Fruit fly (Drosophila melanogaster) whole organism, pupa: ENCODE measurements around the gene Pyroxd1.

Experiments
- CG10348 ChIP-seq: fragments of 200-800 bp; sonication (Bioruptor generic); IDR thresholded peaks from 2 replicates; pipeline ENCODE4 v1.3.6; 2022; ENCODE audit warnings: missing biosample characterization, missing genetic modification characterization
- CG12605 ChIP-seq: fragments of 200-800 bp; sonication (Bioruptor generic); IDR thresholded peaks from 2 replicates; pipeline ENCODE4 v1.3.6; 2022; ENCODE audit warnings: missing biosample characterization, missing genetic modification characterization
- CG13204 ChIP-seq: fragments of 200-800 bp; sonication (Bioruptor generic); optimal IDR thresholded peaks from 2 replicates; lab custom pipeline; 2018; ENCODE audit warnings: missing biosample characterization, mild to moderate bottlenecking, missing genetic modification characterization, moderate library complexity
- CG14655 ChIP-seq: fragments of 200-800 bp; sonication (Bioruptor generic); optimal IDR thresholded peaks from 3 replicates; lab custom pipeline; 2017; ENCODE audit warnings: mild to moderate bottlenecking, missing biosample characterization, missing genetic modification reagents, missing genetic modification characterization
- CG15710 ChIP-seq: fragments of 200-800 bp; sonication (Bioruptor generic); optimal IDR thresholded peaks from 2 replicates; lab custom pipeline; 2018; ENCODE audit warnings: missing biosample characterization, mild to moderate bottlenecking, missing genetic modification characterization, moderate library complexity
- CG17806 ChIP-seq: fragments of 200-800 bp; sonication (Bioruptor generic); optimal IDR thresholded peaks from 2 replicates; lab custom pipeline; 2018; ENCODE audit warnings: missing biosample characterization, mild to moderate bottlenecking, missing genetic modification characterization, moderate library complexity
- CG32121 ChIP-seq: fragments of 200-800 bp; sonication (Bioruptor generic); IDR thresholded peaks from 2 replicates; pipeline ENCODE4 v1.3.6; 2022; ENCODE audit warnings: missing biosample characterization, missing genetic modification characterization
- CG34367 ChIP-seq: fragments of 200-800 bp; sonication (Bioruptor generic); optimal IDR thresholded peaks from 2 replicates; lab custom pipeline; 2018; ENCODE audit warnings: missing biosample characterization, mild to moderate bottlenecking, missing genetic modification characterization
- CG4496 ChIP-seq: fragments of 200-800 bp; sonication (Bioruptor generic); IDR thresholded peaks from 3 replicates; pipeline ENCODE4 v1.3.6; 2022; ENCODE audit warnings: missing biosample characterization, missing genetic modification characterization
- CG8159 ChIP-seq: fragments of 200-800 bp; sonication (Bioruptor generic); optimal IDR thresholded peaks from 3 replicates; lab custom pipeline; 2018; ENCODE audit warnings: missing biosample characterization, mild to moderate bottlenecking, missing genetic modification characterization, moderate library complexity
- CG8301 ChIP-seq: fragments of 200-800 bp; sonication (Bioruptor generic); optimal IDR thresholded peaks from 2 replicates; lab custom pipeline; 2018; ENCODE audit warnings: missing biosample characterization, mild to moderate bottlenecking, missing genetic modification characterization
- CG9948 ChIP-seq: fragments of 200-800 bp; sonication (Bioruptor generic); optimal IDR thresholded peaks from 2 replicates; lab custom pipeline; 2018; ENCODE audit warnings: missing biosample characterization, mild to moderate bottlenecking, missing genetic modification characterization, moderate library complexity
- D1 ChIP-seq: fragments of 200-800 bp; sonication (Bioruptor generic); optimal IDR thresholded peaks from 2 replicates; lab custom pipeline; 2018; ENCODE audit warnings: missing biosample characterization, mild to moderate bottlenecking, missing genetic modification characterization, moderate library complexity
- EcR ChIP-seq: fragments of 200-800 bp; sonication (Bioruptor generic); optimal IDR thresholded peaks from 3 replicates; lab custom pipeline; 2019; ENCODE audit warnings: missing biosample characterization, missing genetic modification characterization, mild to moderate bottlenecking, moderate library complexity, missing genetic modification reagents
- Ets98B ChIP-seq: fragments of 200-800 bp; sonication (Bioruptor generic); IDR thresholded peaks from 2 replicates; pipeline ENCODE4 v1.3.6; 2022; ENCODE audit warnings: missing biosample characterization, missing genetic modification characterization
- Pif1A ChIP-seq: fragments of 200-800 bp; sonication (Bioruptor generic); optimal IDR thresholded peaks from 3 replicates; lab custom pipeline; 2016; ENCODE audit warnings: missing biosample characterization, missing genetic modification characterization
- Pif1B ChIP-seq: fragments of 200-800 bp; sonication (Bioruptor generic); optimal IDR thresholded peaks from 3 replicates; lab custom pipeline; 2016; ENCODE audit warnings: missing biosample characterization, missing genetic modification characterization
- Snoo ChIP-seq: fragments of 200-800 bp; sonication (Bioruptor generic); optimal IDR thresholded peaks from 3 replicates; lab custom pipeline; 2017; ENCODE audit warnings: missing biosample characterization, mild to moderate bottlenecking, missing genetic modification characterization, inconsistent platforms
- fd96Ca ChIP-seq: fragments of 200-800 bp; sonication (Bioruptor generic); IDR thresholded peaks from 3 replicates; pipeline ENCODE4 v1.3.6; 2022; ENCODE audit warnings: missing biosample characterization, missing genetic modification characterization
- gl ChIP-seq: fragments of 200-800 bp; sonication (Bioruptor generic); optimal IDR thresholded peaks from 2 replicates; lab custom pipeline; 2018; ENCODE audit warnings: missing biosample characterization, mild to moderate bottlenecking, missing genetic modification characterization
- rn ChIP-seq: fragments of 200-800 bp; sonication (Bioruptor generic); IDR thresholded peaks from 2 replicates; pipeline ENCODE4 v1.3.6; 2022; ENCODE audit warnings: missing biosample characterization, missing genetic modification characterization

Pyroxd1 gene

dm6 chr2L:20077423-20078401, 13.5 kb upstream of the Pyroxd1 start:
- TF ChIP-seq CG9948 (tag; lab: Kevin White, UChicago) (no peak), Pif1A (GFP tag; lab: Kevin White, UChicago) (no peak), EcR (GFP tag; lab: Kevin White, UChicago) (peak; percentile 59), rn (GFP tag; lab: Robert Waterston, UW) (no peak), Ets98B (GFP tag; lab: Robert Waterston, UW) (no peak), CG14655 (GFP tag; lab: Kevin White, UChicago) (no peak), CG15710 (tag; lab: Kevin White, UChicago) (no peak), CG10348 (no peak)

- TF ChIP-seq Pif1A (GFP tag; lab: Kevin White, UChicago) (peak; percentile 11), CG32121 (GFP tag; lab: Robert Waterston, UW) (no peak)
Observed at dm6 chr2L:20078880-20079279, 12.4 kb upstream of the Pyroxd1 start.

- TF ChIP-seq CG8301 (tag; lab: Kevin White, UChicago) (no peak), CG13204 (GFP tag; lab: Kevin White, UChicago) (no peak), Snoo (tag; lab: Kevin White, UChicago) (no peak), CG12605 (GFP tag; lab: Robert Waterston, UW) (no peak), EcR (GFP tag; lab: Kevin White, UChicago) (no peak), CG4496 (0 out of 3 replicates have a peak, but pooled peaks have one; percentile 24), CG8159 (tag; lab: Kevin White, UChicago) (no peak), gl (peak; percentile 5), CG32121 (GFP tag; lab: Robert Waterston, UW) (0 out of 2 replicates have a peak, but pooled peaks have one; percentile 14), D1 (tag; lab: Kevin White, UChicago) (no peak), CG17806 (tag; lab: Kevin White, UChicago) (no peak), Ets98B (GFP tag; lab: Robert Waterston, UW) (no peak)
Observed at dm6 chr2L:20080772-20081171, 10.5 kb upstream of the Pyroxd1 start.

dm6 chr2L:20082155-20082964, 8.9 kb upstream of the Pyroxd1 start:
- TF ChIP-seq CG13204 (GFP tag; lab: Kevin White, UChicago) (peak; percentile 51), EcR (GFP tag; lab: Kevin White, UChicago) (peak; percentile 50), rn (GFP tag; lab: Robert Waterston, UW) (no peak)

- TF ChIP-seq CG13204 (GFP tag; lab: Kevin White, UChicago) (no peak), EcR (GFP tag; lab: Kevin White, UChicago) (peak; percentile 6), CG34367 (tag; lab: Kevin White, UChicago) (peak; percentile 14), Pif1A (GFP tag; lab: Kevin White, UChicago) (peak; percentile 24), CG12605 (GFP tag; lab: Robert Waterston, UW) (no peak), CG15710 (tag; lab: Kevin White, UChicago) (peak; percentile 40), fd96Ca (GFP tag; lab: Robert Waterston, UW) (0 out of 3 replicates have a peak, but pooled peaks have one; percentile 21), CG4496 (peak; percentile 68), CG8301 (tag; lab: Kevin White, UChicago) (peak; percentile 39), Pif1B (GFP tag; lab: Kevin White, UChicago) (no peak), Ets98B (GFP tag; lab: Robert Waterston, UW) (peak; percentile 53), CG17806 (tag; lab: Kevin White, UChicago) (peak; percentile 41), CG9948 (tag; lab: Kevin White, UChicago) (peak; percentile 14), Snoo (tag; lab: Kevin White, UChicago) (peak; percentile 17), CG14655 (GFP tag; lab: Kevin White, UChicago) (peak; percentile 28), gl (no peak), rn (GFP tag; lab: Robert Waterston, UW) (no peak), CG8159 (tag; lab: Kevin White, UChicago) (peak; percentile 38), D1 (tag; lab: Kevin White, UChicago) (no peak), CG10348 (no peak), CG32121 (GFP tag; lab: Robert Waterston, UW) (peak; percentile 27; the same call in 1 of the 2 replicates)
Observed at dm6 chr2L:20082965-20083855, 8.0 kb upstream of the Pyroxd1 start.
